Worm (Caenorhabditis elegans): ENCODE results near the gene C39B10.3.

Gene C39B10.3

DNA sequence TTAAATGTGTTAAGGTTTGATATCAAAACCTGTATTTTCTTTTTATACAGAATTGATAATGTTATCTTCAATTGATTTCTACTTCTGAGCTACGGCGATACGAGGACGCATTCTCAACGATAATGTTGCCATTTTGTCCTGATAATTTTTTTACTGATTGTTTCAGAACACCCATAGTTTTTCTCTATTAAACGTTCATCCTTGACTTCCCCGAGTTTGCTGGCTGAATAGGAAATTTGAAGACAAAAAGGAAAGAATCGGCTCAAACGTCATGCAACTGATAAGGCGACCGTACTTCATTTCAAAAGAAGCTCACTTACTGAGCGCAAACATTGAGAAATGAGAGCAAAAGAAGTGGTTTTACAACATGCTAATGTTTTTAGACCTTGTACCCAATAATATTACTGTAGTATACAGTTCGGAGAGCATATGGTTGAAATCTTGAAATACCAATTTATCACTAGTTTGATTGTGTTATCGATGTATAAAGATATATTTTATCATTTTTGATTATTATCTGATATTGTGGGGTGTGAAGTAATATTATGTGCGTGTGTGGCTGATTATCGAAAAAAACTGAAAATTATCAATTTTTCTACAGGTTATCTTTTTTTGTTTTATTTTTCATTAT is 35.3 kb downstream of the C39B10.3 start:
- TF ChIP-seq scrt-1 (GFP tag; IDR thresholded peaks at IDR 0.05) (no peak), hmbx-1 (tag; optimal IDR thresholded peaks at IDR 0.05) (no peak), ets-7 (tag; optimal IDR thresholded peaks at IDR 0.05) (no peak), sea-1 (GFP tag; conservative IDR thresholded peaks at IDR 0.05) (no peak), hnd-1 (tag; optimal IDR thresholded peaks at IDR 0.05) (no peak), tbx-37 (GFP tag; conservative IDR thresholded peaks at IDR 0.05) (no peak), flt-1 (GFP tag; IDR thresholded peaks at IDR 0.05) (no peak), F13C5.2 (tag; optimal IDR thresholded peaks at IDR 0.05) (no peak)

DNA sequence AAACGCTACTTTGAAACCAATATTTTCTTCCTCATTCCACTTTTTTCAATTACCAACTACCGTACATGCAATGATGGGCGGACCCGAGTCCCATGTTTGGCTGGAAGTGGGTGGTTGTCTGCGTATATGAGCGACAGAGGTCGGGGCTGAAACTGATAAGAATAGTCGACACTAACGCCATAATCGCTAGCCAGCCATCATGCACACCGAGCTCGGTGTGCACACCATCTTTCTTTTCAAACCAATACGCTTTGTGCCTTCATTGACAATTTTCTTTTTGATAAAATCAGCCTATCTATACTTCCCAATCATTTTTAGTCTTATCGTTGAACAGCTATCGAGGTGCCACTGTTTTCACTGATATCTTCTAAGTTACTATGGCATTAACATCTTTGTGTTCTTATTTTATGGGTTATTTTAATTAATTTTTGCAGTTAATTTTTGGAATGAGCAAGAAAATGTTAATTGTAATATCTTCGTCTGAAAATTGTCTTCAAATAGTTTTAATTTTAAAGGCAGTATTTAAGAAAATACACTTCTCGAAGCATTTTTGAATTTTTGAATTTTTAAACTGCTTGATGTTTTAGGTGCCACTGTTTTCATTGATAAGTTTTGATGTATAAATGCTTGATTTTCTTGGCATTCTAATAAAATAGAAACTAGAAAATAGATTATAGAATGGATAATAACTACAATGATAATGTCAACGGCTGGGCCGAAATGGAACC is 36.8 kb downstream of the C39B10.3 start, which contains the start of gene elt-2:
Gene elt-2, plus strand, starts transcription at position 678 of the 728 bp plus-strand sequence.
- TF ChIP-seq flt-1 (GFP tag; IDR thresholded peaks at IDR 0.05): no peak
- TF ChIP-seq ets-7 (tag; optimal IDR thresholded peaks at IDR 0.05): no peak
- TF ChIP-seq tra-4 (tag; optimal IDR thresholded peaks at IDR 0.05): no peak

DNA sequence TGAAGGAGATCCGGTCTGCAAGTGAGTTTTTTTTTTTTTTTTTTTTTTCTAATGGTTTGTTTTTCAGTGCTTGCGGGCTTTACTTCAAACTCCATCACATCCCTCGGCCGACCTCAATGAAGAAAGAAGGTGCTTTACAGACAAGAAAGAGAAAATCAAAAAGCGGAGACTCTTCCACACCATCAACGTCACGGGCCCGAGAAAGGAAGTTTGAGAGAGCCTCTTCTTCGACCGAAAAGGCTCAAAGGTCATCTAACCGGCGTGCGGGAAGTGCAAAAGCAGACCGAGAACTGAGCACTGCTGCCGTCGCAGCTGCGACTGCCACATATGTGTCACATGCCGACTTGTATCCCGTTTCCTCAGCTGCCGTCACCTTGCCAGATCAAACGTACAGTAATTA is 38.3 kb downstream of the C39B10.3 start:
- TF ChIP-seq ets-7 (tag; optimal IDR thresholded peaks at IDR 0.05): no peak
- TF ChIP-seq tbx-37 (GFP tag; conservative IDR thresholded peaks at IDR 0.05): no peak
- no peak for TF ChIP-seq tra-4 (tag; optimal IDR thresholded peaks at IDR 0.05)
- TF ChIP-seq F13C5.2 (tag; optimal IDR thresholded peaks at IDR 0.05): no peak
- TF ChIP-seq flt-1 (GFP tag; IDR thresholded peaks at IDR 0.05): no peak
- TF ChIP-seq scrt-1 (GFP tag; IDR thresholded peaks at IDR 0.05): no peak
- TF ChIP-seq sea-1 (GFP tag; conservative IDR thresholded peaks at IDR 0.05): no peak
- TF ChIP-seq tbx-11 (GFP tag; IDR thresholded peaks at IDR 0.05): no peak
- no peak for TF ChIP-seq hmg-4 (GFP tag; optimal IDR thresholded peaks at IDR 0.05)
- TF ChIP-seq aly-1 (tag; optimal IDR thresholded peaks at IDR 0.05): no peak
- TF ChIP-seq B0310.2 (tag; optimal IDR thresholded peaks at IDR 0.05): no peak
- no peak for TF ChIP-seq pes-1 (GFP tag; IDR thresholded peaks at IDR 0.05)
- TF ChIP-seq hnd-1 (tag; optimal IDR thresholded peaks at IDR 0.05): no peak
- no peak for TF ChIP-seq ama-1 (optimal IDR thresholded peaks at IDR 0.05)
- TF ChIP-seq ceh-36 (tag; optimal IDR thresholded peaks at IDR 0.05): no peak
- no peak for TF ChIP-seq hmbx-1 (tag; optimal IDR thresholded peaks at IDR 0.05)
- TF ChIP-seq ceh-13 (GFP tag; optimal IDR thresholded peaks at IDR 0.05): no peak

DNA sequence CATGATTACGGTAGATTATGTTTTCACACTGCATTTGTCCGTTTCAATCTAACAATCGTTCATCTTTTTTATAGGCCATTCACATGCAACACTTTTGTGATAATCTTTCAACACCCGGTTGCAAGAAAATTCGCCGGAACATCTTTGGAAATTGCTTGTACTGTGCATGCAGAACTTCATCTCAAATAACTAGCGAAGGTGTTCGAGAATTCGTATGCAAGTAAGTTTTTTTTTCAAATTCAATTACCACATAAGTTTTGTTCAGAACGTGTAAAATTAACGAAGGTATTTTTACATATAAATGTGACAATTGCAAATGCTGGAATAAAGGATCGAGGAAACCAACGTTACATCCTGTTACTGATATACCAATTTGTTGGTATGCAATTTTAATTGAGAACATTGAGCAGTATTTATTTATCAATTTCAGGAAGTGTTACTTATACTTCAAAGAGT is 41.4 kb downstream of the C39B10.3 start, which contains the start of gene C33D3.3:
Gene C33D3.3, plus strand, starts transcription at position 51 of the 456 bp plus-strand sequence.
- no peak for TF ChIP-seq tbx-11 (GFP tag; IDR thresholded peaks at IDR 0.05)
- TF ChIP-seq sea-1 (GFP tag; conservative IDR thresholded peaks at IDR 0.05): no peak
- no peak for TF ChIP-seq B0310.2 (tag; optimal IDR thresholded peaks at IDR 0.05)
- no peak for TF ChIP-seq ets-7 (tag; optimal IDR thresholded peaks at IDR 0.05)
- TF ChIP-seq tra-4 (tag; optimal IDR thresholded peaks at IDR 0.05): no peak
- TF ChIP-seq hmbx-1 (tag; optimal IDR thresholded peaks at IDR 0.05): no peak
- TF ChIP-seq flt-1 (GFP tag; IDR thresholded peaks at IDR 0.05): no peak
- TF ChIP-seq scrt-1 (GFP tag; IDR thresholded peaks at IDR 0.05): no peak
- TF ChIP-seq pes-1 (GFP tag; IDR thresholded peaks at IDR 0.05): no peak
- no peak for TF ChIP-seq ama-1 (optimal IDR thresholded peaks at IDR 0.05)
- TF ChIP-seq hnd-1 (tag; optimal IDR thresholded peaks at IDR 0.05): no peak
- no peak for TF ChIP-seq tbx-37 (GFP tag; conservative IDR thresholded peaks at IDR 0.05)
- no peak for TF ChIP-seq F13C5.2 (tag; optimal IDR thresholded peaks at IDR 0.05)

DNA sequence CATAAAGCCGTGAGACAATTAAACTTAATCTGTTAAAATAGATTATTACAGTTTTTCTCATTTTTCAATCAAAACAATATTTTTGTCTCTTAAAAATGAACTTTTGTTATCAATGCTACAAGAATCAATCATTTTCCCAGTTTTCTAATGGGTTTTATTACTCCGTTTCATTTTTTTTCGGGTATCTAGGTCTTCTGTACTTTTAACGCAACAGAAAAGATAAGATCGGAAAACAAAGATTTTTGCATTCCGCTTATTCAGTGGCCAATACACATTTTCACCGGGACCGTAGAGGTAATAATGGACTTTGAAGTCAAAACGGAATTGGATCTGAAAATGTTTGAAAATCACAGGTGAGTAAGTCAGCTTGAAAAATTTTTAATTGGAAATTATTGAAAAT is 44.8 kb downstream of the C39B10.3 start, which contains the start of gene C33D3.4:
Gene C33D3.4, plus strand, starts transcription at position 301 of the 400 bp plus-strand sequence.
- TF ChIP-seq ceh-13 (GFP tag; optimal IDR thresholded peaks at IDR 0.05) (no peak), ets-7 (tag; optimal IDR thresholded peaks at IDR 0.05) (no peak), pes-1 (GFP tag; IDR thresholded peaks at IDR 0.05) (no peak), aly-1 (tag; optimal IDR thresholded peaks at IDR 0.05) (no peak), hmbx-1 (tag; optimal IDR thresholded peaks at IDR 0.05) (no peak), tra-4 (tag; optimal IDR thresholded peaks at IDR 0.05) (no peak), tbx-37 (GFP tag; conservative IDR thresholded peaks at IDR 0.05) (no peak), hnd-1 (tag; optimal IDR thresholded peaks at IDR 0.05) (no peak), F13C5.2 (tag; optimal IDR thresholded peaks at IDR 0.05) (no peak), B0310.2 (tag; optimal IDR thresholded peaks at IDR 0.05) (no peak), scrt-1 (GFP tag; IDR thresholded peaks at IDR 0.05) (no peak), ceh-36 (tag; optimal IDR thresholded peaks at IDR 0.05) (no peak), ama-1 (optimal IDR thresholded peaks at IDR 0.05) (no peak), hmg-4 (GFP tag; optimal IDR thresholded peaks at IDR 0.05) (no peak), flt-1 (GFP tag; IDR thresholded peaks at IDR 0.05) (no peak), sea-1 (GFP tag; conservative IDR thresholded peaks at IDR 0.05) (no peak), tbx-11 (GFP tag; IDR thresholded peaks at IDR 0.05) (no peak)

DNA sequence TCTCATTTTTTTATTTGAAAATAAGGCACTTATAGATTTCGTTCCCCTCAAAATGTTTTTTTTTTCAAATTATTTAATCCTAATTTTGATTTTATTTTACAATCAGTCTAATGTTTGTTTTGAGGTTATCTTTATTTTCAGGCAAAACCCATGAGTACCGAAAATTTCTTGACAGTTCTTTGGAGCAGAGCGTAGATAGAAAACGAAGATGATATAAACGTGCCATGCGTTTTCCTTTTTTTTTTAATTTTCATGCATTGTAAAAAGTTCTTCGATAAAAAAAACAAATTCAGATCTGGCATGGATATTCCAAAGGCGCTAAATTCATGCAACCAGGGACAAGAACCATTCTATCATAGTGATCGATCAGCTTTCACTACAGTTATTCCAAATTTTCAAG is 47.1 kb downstream of the C39B10.3 start, which contains the start of gene C33D3.5:
Gene C33D3.5, plus strand, starts transcription at position 301 of the 400 bp plus-strand sequence.
- TF ChIP-seq flt-1 (GFP tag; IDR thresholded peaks at IDR 0.05) (no peak), scrt-1 (GFP tag; IDR thresholded peaks at IDR 0.05) (no peak), ceh-13 (GFP tag; optimal IDR thresholded peaks at IDR 0.05) (no peak), ceh-36 (tag; optimal IDR thresholded peaks at IDR 0.05) (no peak), tbx-37 (GFP tag; conservative IDR thresholded peaks at IDR 0.05) (no peak), B0310.2 (tag; optimal IDR thresholded peaks at IDR 0.05) (no peak), pes-1 (GFP tag; IDR thresholded peaks at IDR 0.05) (no peak), hmg-4 (GFP tag; optimal IDR thresholded peaks at IDR 0.05) (no peak), ets-7 (tag; optimal IDR thresholded peaks at IDR 0.05) (no peak), hnd-1 (tag; optimal IDR thresholded peaks at IDR 0.05) (no peak), tra-4 (tag; optimal IDR thresholded peaks at IDR 0.05) (no peak)
